Worm (Caenorhabditis elegans) whole organism, L4 larva: ENCODE data around the gene ssl-1.

ENCODE experiments used
- F44E2.7 ChIP-seq: fragments of 200-800 bp; sonication (Bioruptor generic); IDR thresholded peaks from 2 replicates; pipeline ENCODE4 v2.1.2; 2022; ENCODE audit warnings: missing genetic modification characterization, missing compliant biosample characterization
- aha-1 ChIP-seq: fragments of 150-350 bp; peaks from one replicate; lab custom pipeline; 2014; ENCODE audit warnings: missing biosample characterization, missing genetic modification characterization
- ceh-28 ChIP-seq: fragments of 150-350 bp; optimal IDR thresholded peaks from 2 replicates; lab custom pipeline; 2014; ENCODE audit warnings: missing biosample characterization, missing genetic modification reagents, missing genetic modification characterization
- ces-1 ChIP-seq: fragments of 150-350 bp; sonication (generic microtip); optimal IDR thresholded peaks from 4 replicates; lab custom pipeline; 2014; ENCODE audit warnings: missing biosample characterization, missing genetic modification reagents, missing genetic modification characterization
- cey-2 ChIP-seq: sonication (generic microtip); optimal IDR thresholded peaks from 3 replicates; lab custom pipeline; 2017; ENCODE audit warnings: missing genetic modification characterization, mild to moderate bottlenecking, missing compliant biosample characterization, antibody characterized with exemption, borderline replicate concordance; ENCODE audit not compliant: insufficient read depth
- daf-16 ChIP-seq, 3 experiments: sonication (generic microtip); optimal IDR thresholded peaks; 2 replicates each; lab custom pipeline; 2016 to 2017; ENCODE audit warnings: missing genetic modification characterization in 3 of 3, missing genetic modification reagents in 3 of 3, mild to moderate bottlenecking in 2 of 3, missing compliant biosample characterization in 2 of 3, missing biosample characterization in 1 of 3, moderate library complexity in 1 of 3
- dpl-1 ChIP-seq: fragments of 150-350 bp; optimal IDR thresholded peaks from 2 replicates; lab custom pipeline; 2014; ENCODE audit warnings: missing biosample characterization, missing genetic modification reagents, missing genetic modification characterization
- gei-8 ChIP-seq: fragments of 200-800 bp; sonication (Bioruptor generic); optimal IDR thresholded peaks from 2 replicates; lab custom pipeline; 2018; ENCODE audit warnings: mild to moderate bottlenecking, missing genetic modification characterization, missing compliant biosample characterization
- hmg-1.1 ChIP-seq: fragments of 200-800 bp; sonication (Bioruptor generic); IDR thresholded peaks from 2 replicates; pipeline ENCODE4 v1.3.6; 2022; ENCODE audit warnings: missing genetic modification reagents, missing genetic modification characterization, missing compliant biosample characterization
- lin-1 ChIP-seq: fragments of 200-800 bp; sonication (Bioruptor generic); IDR thresholded peaks from 2 replicates; pipeline ENCODE4 v1.3.6; 2022; ENCODE audit warnings: missing genetic modification reagents, missing genetic modification characterization, missing compliant biosample characterization
- lin-39 ChIP-seq: fragments of 150-350 bp; optimal IDR thresholded peaks from 2 replicates; lab custom pipeline; 2014; ENCODE audit warnings: missing biosample characterization, missing genetic modification reagents, missing genetic modification characterization
- lir-3 ChIP-seq: sonication (generic microtip); optimal IDR thresholded peaks from 2 replicates; lab custom pipeline; 2016; ENCODE audit warnings: mild to moderate bottlenecking, missing genetic modification characterization, missing compliant biosample characterization
- mep-1 ChIP-seq: fragments of 150-350 bp; sonication (generic microtip); optimal IDR thresholded peaks from 3 replicates; lab custom pipeline; 2014; ENCODE audit warnings: missing biosample characterization, missing genetic modification characterization
- nhr-48 ChIP-seq: sonication (generic microtip); optimal IDR thresholded peaks from 2 replicates; lab custom pipeline; 2016; ENCODE audit warnings: mild to moderate bottlenecking, missing genetic modification characterization, missing compliant biosample characterization
- saeg-2 ChIP-seq: fragments of 200-800 bp; sonication (Bioruptor generic); IDR thresholded peaks from 2 replicates; pipeline ENCODE4 v1.3.6; 2022; ENCODE audit warnings: missing genetic modification reagents, missing genetic modification characterization, missing compliant biosample characterization
- unc-62 ChIP-seq, 3 experiments: fragments of 150-350 bp in 1 of 3; sonication (generic microtip); optimal IDR thresholded peaks in 2 of 3; peaks in 1 of 3; 1 replicate in 1 of 3; 2 replicates in 2 of 3; lab custom pipeline; 2014 to 2017; ENCODE audit warnings: missing biosample characterization in 3 of 3, missing genetic modification characterization in 3 of 3, missing genetic modification reagents in 3 of 3, missing genotype in 1 of 3
- vab-7 ChIP-seq: fragments of 200-800 bp; sonication (Bioruptor generic); IDR thresholded peaks from 2 replicates; pipeline ENCODE4 v1.3.6; 2022; ENCODE audit warnings: missing genetic modification reagents, missing genetic modification characterization, missing compliant biosample characterization
- zfp-2 ChIP-seq: sonication (generic microtip); optimal IDR thresholded peaks from 2 replicates; lab custom pipeline; 2016; ENCODE audit warnings: mild to moderate bottlenecking, missing genetic modification characterization, missing compliant biosample characterization

ssl-1 gene

ce11 chrIII:12789420-12789819 is 75.1 kb downstream of the ssl-1 start, which contains the start of gene BE10.1:
Gene BE10.1, minus strand, starts transcription at chrIII:12789520.
- TF ChIP-seq saeg-2: no peak
- TF ChIP-seq lir-3: no peak
- TF ChIP-seq lin-39: no peak
- TF ChIP-seq nhr-48: no peak
- TF ChIP-seq zfp-2 (tag; lab: Kevin White, UChicago): no peak
- TF ChIP-seq gei-8 (GFP tag; lab: Kevin White, UChicago): no peak
- TF ChIP-seq cey-2 (tag; lab: Kevin White, UChicago): no peak
- TF ChIP-seq F44E2.7 (GFP tag; lab: Robert Waterston, UW): no peak
- no peak for TF ChIP-seq mep-1 (tag; lab: Kevin White, UChicago)
- TF ChIP-seq daf-16 (GFP tag; optimal IDR thresholded peaks at IDR 0.05; lab: Kevin White, UChicago): no peak
- no peak for TF ChIP-seq daf-16 (tag; optimal IDR thresholded peaks at IDR 0.05; lab: Kevin White, UChicago)
- no peak for TF ChIP-seq hmg-1.1
- TF ChIP-seq ces-1 (GFP tag; lab: Kevin White, UChicago): no peak
- no peak for TF ChIP-seq lin-1 (GFP tag; lab: Robert Waterston, UW)
- no peak for TF ChIP-seq aha-1 (tag; lab: Kevin White, UChicago)
- TF ChIP-seq vab-7: no peak
- no peak for TF ChIP-seq dpl-1 (GFP tag; lab: Kevin White, UChicago)

ce11 chrIII:12794200-12794599 is 79.8 kb downstream of the ssl-1 start:
- no peak for TF ChIP-seq unc-62 (GFP tag; optimal IDR thresholded peaks at IDR 0.05 in 1 of 2; lab: Kevin White, UChicago)
- TF ChIP-seq unc-62 (tag; optimal IDR thresholded peaks at IDR 0.05; lab: Kevin White, UChicago): no peak
- peak; percentile 95 for TF ChIP-seq ceh-28 (tag; lab: Kevin White, UChicago)
